Fruit fly (Drosophila melanogaster): ENCODE data around the gene CG4570.

DNA sequence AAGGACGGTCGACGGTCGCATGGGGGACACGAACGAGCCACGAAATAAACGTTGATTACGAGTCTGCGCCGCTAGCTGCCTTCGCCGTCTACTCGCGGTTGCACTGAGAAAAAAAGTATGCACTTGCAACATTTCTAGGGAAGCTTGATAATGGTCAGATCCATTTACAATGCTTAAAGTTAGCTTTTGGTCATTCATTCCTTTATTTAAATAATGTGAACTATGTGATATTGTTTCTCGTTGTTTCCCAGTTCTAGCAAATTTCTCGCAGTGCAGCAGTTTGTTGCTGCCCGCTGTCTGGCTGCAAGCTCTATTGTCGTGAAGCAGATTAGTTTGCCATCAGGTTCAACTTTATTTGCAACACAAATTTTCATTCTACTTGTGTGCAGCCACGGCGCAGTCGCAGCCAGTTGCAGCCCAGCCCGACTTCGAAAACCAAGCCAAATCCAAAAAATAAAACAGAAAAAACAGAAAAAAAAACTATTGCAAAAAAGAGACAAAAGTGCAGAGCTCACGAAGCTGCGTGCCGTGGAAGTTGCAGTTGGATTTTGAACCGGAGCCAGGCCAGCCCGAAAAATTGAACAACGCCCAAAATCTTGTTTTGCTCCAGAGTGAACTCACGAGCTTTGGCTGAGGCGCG is 24.0 kb upstream of the CG4570 start:
- TF ChIP-seq CG4318 (GFP tag; optimal IDR thresholded peaks at IDR 0.05): peak; percentile 76
- TF ChIP-seq Lpt (GFP tag; optimal IDR thresholded peaks at IDR 0.05): peak; percentile 92
- TF ChIP-seq salr (GFP tag; optimal IDR thresholded peaks at IDR 0.05): peak; percentile 37 to 86
- TF ChIP-seq net (GFP tag; optimal IDR thresholded peaks at IDR 0.05): peak; percentile 55
- TF ChIP-seq Sox102F (GFP tag; optimal IDR thresholded peaks at IDR 0.05): no peak

All from whole organism, prepupa.